Fruit fly (Drosophila melanogaster): ENCODE measurements around the gene CkIIalpha-i1.

Gene CkIIalpha-i1

DNA sequence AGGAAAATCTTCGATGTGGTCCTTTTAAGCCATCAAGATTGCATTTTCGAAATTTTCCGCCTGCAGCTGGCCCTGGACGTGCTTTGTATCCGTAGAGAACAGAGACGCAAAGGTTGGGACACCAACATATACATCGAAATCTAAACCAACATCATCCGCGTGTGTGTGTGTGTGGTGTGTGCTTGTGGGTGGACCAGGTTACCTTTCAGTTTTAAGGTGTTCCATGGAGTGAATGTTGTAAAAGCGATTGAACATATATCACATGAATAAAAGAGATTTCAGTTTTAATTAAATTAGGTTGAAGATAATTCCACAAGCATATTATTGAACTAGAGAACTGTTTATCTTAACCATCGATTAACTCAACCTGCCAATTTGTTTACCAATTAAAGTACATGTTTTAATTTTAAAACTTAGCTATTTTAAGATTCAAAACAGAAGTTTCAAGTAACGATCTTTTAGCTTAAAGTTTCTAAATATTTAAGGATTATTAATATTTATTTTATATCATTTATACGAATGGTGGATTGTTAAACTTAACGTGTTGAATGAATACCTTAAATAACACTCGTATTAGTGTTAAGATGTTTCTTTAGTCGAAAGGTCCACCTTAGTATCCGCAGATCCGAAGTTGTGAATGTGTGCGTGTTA lies 10.3 kb downstream of the CkIIalpha-i1 start (continued):
- TF ChIP-seq CG7556 (GFP tag; optimal IDR thresholded peaks at IDR 0.05) (peak; percentile 93), CG12942 (GFP tag; optimal IDR thresholded peaks at IDR 0.05) (peak; percentile 30), emc (GFP tag; optimal IDR thresholded peaks at IDR 0.05) (peak; percentile 27), sens (GFP tag) (peak; percentile 74), stwl (tag; optimal IDR thresholded peaks at IDR 0.05) (no peak), pzg (GFP tag; optimal IDR thresholded peaks at IDR 0.05) (peak; percentile 40), dimm (GFP tag; IDR thresholded peaks at IDR 0.05) (no peak), dpn (GFP tag; optimal IDR thresholded peaks at IDR 0.05) (peak; percentile 35 to 65), knrl (GFP tag; IDR thresholded peaks at IDR 0.05; ENCODE audit: partially characterized antibody) (no peak; the same call in 2 of the 3 replicates), CG12299 (tag; optimal IDR thresholded peaks at IDR 0.05) (peak; percentile 87), CG7786 (GFP tag; optimal IDR thresholded peaks at IDR 0.05) (peak; percentile 69), Mad (GFP tag; optimal IDR thresholded peaks at IDR 0.05) (peak; percentile 37), cad (GFP tag; optimal IDR thresholded peaks at IDR 0.05) (no peak), pho (GFP tag; optimal IDR thresholded peaks at IDR 0.05) (peak; percentile 40), Dad (GFP tag; optimal IDR thresholded peaks at IDR 0.05) (peak; percentile 19), onecut (GFP tag; IDR thresholded peaks at IDR 0.05) (peak; percentile 67), D19B (GFP tag; optimal IDR thresholded peaks at IDR 0.05) (peak; percentile 75), fu2 (GFP tag; optimal IDR thresholded peaks at IDR 0.05) (peak; percentile 58), CG33557 (GFP tag; optimal IDR thresholded peaks at IDR 0.05) (peak; percentile 44), CG10209 (GFP tag; optimal IDR thresholded peaks at IDR 0.05) (peak; percentile 81), CG14050 (GFP tag; IDR thresholded peaks at IDR 0.05) (peak; percentile 44; the same call in 1 of the 3 replicates), ken (GFP tag; IDR thresholded peaks at IDR 0.05) (peak; percentile 40; the same call in 2 of the 3 replicates), CG15479 (GFP tag; optimal IDR thresholded peaks at IDR 0.05) (peak; percentile 25), CG1603 (tag; optimal IDR thresholded peaks at IDR 0.05) (peak; percentile 53), unc-4 (GFP tag; IDR thresholded peaks at IDR 0.05; ENCODE audit: partially characterized antibody) (0 out of 2 replicates have a peak, but pooled peaks have one; percentile 18), CG11696 (GFP tag; IDR thresholded peaks at IDR 0.05) (peak; percentile 55), gro (GFP tag; optimal IDR thresholded peaks at IDR 0.05) (peak; percentile 74), CG4360 (GFP tag; IDR thresholded peaks at IDR 0.05) (no peak), ttk (GFP tag; IDR thresholded peaks at IDR 0.05) (no peak), HmgZ (tag; optimal IDR thresholded peaks at IDR 0.05) (peak; percentile 65), cwo (GFP tag; optimal IDR thresholded peaks at IDR 0.05) (peak; percentile 90), Vsx1 (GFP tag; optimal IDR thresholded peaks at IDR 0.05) (peak; percentile 53), CG7357 (GFP tag; IDR thresholded peaks at IDR 0.05) (no peak; the same call in 2 of the 3 replicates), Sry-β (GFP tag; optimal IDR thresholded peaks at IDR 0.05) (no peak), CG16779 (GFP tag; IDR thresholded peaks at IDR 0.05) (0 out of 2 replicates have a peak, but pooled peaks have one; percentile 28), CG32532 (GFP tag; IDR thresholded peaks at IDR 0.05) (peak; percentile 76), tin (GFP tag; optimal IDR thresholded peaks at IDR 0.05) (peak; percentile 55), CG13624 (GFP tag; optimal IDR thresholded peaks at IDR 0.05) (peak; percentile 52), Antp (GFP tag; optimal IDR thresholded peaks at IDR 0.05) (peak; percentile 55), twi (tag; optimal IDR thresholded peaks at IDR 0.05) (peak; percentile 50), da (GFP tag; optimal IDR thresholded peaks at IDR 0.05) (no peak), CG4328 (GFP tag; optimal IDR thresholded peaks at IDR 0.05) (peak; percentile 90), ssp (GFP tag; IDR thresholded peaks at IDR 0.05) (no peak), tx (GFP tag; optimal IDR thresholded peaks at IDR 0.05) (peak; percentile 49), Fer3 (tag; optimal IDR thresholded peaks at IDR 0.05) (peak; percentile 83), Dbx (GFP tag; IDR thresholded peaks at IDR 0.05) (peak; percentile 68; the same call in 2 of the 3 replicates), unpg (GFP tag; optimal IDR thresholded peaks at IDR 0.05) (peak; percentile 76), Dfd (GFP tag; optimal IDR thresholded peaks at IDR 0.05) (no peak), Med (GFP tag) (peak; percentile 87), Neu2 (GFP tag; optimal IDR thresholded peaks at IDR 0.05; ENCODE audit: borderline replicate concordance) (peak; percentile 73)
